Fruit fly (Drosophila melanogaster): ENCODE data around the gene mRpL2.
A peak's percentile ranks its signal among the peaks of the same experiment; 100 is the strongest.

Gene mRpL2

dm6 chr3L:11150735-11151287 is 30.2 kb downstream of the mRpL2 start, which contains the start of gene CG6216:
Gene CG6216 (minus strand): TSS chr3L:11150785.
- no peak for TF ChIP-seq CG14655 (GFP tag; optimal IDR thresholded peaks at IDR 0.05)
- peak; percentile 77 for TF ChIP-seq Snoo (tag; optimal IDR thresholded peaks at IDR 0.05)
- TF ChIP-seq CG17806 (tag; optimal IDR thresholded peaks at IDR 0.05), result no peak
- no peak for TF ChIP-seq EcR (GFP tag; optimal IDR thresholded peaks at IDR 0.05)
- no peak for TF ChIP-seq Pif1A (GFP tag; optimal IDR thresholded peaks at IDR 0.05)
- no peak for TF ChIP-seq gl (tag; optimal IDR thresholded peaks at IDR 0.05)

DNA sequence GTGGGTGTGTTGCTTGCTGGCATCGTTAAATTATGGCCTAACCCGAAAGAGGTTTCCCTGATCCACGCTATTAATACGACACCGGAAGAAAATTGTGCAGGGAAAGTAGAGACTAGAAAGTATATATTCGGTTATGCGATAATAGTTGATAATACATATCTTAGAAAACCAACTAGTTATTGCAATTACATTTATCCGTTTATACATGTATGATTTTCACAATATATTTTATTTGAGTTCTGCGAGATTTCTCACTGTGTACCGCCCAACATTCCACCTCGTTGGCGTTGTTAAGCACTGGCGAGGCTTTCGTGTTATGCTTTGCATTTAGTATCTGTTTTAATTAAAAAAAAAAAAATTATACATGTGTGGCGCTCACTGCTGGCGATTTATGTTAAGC is 34.7 kb downstream of the mRpL2 start:
- TF ChIP-seq CG32121 (GFP tag; IDR thresholded peaks at IDR 0.05), result peak; percentile 74
- peak; percentile 58 for TF ChIP-seq CG14655 (GFP tag; optimal IDR thresholded peaks at IDR 0.05)
- TF ChIP-seq D1 (tag; optimal IDR thresholded peaks at IDR 0.05), result no peak
- no peak for TF ChIP-seq CG9948 (tag; optimal IDR thresholded peaks at IDR 0.05)
- TF ChIP-seq Snoo (tag; optimal IDR thresholded peaks at IDR 0.05), result peak; percentile 23
- peak; percentile 19 for TF ChIP-seq CG15710 (tag; optimal IDR thresholded peaks at IDR 0.05)
- TF ChIP-seq CG8301 (tag; optimal IDR thresholded peaks at IDR 0.05), result peak; percentile 46
- TF ChIP-seq fd96Ca (GFP tag; IDR thresholded peaks at IDR 0.05), result peak; percentile 68
- TF ChIP-seq CG4496 (GFP tag; IDR thresholded peaks at IDR 0.05), result peak; percentile 77
- peak; percentile 15; the same call in 1 of the 2 replicates for TF ChIP-seq CG10348 (GFP tag; IDR thresholded peaks at IDR 0.05)
- TF ChIP-seq CG34367 (tag; optimal IDR thresholded peaks at IDR 0.05), result no peak
- TF ChIP-seq gl (tag; optimal IDR thresholded peaks at IDR 0.05), result no peak
- no peak for TF ChIP-seq CG13204 (GFP tag; optimal IDR thresholded peaks at IDR 0.05)
- peak; percentile 8; the same call in 1 of the 2 replicates for TF ChIP-seq CG12605 (GFP tag; IDR thresholded peaks at IDR 0.05)
- TF ChIP-seq EcR (GFP tag; optimal IDR thresholded peaks at IDR 0.05), result no peak
- peak; percentile 54 for TF ChIP-seq Pif1A (GFP tag; optimal IDR thresholded peaks at IDR 0.05)
- peak; percentile 44 for TF ChIP-seq Pif1B (GFP tag; optimal IDR thresholded peaks at IDR 0.05)
- TF ChIP-seq CG17806 (tag; optimal IDR thresholded peaks at IDR 0.05), result no peak
- peak; percentile 77 for TF ChIP-seq Ets98B (GFP tag; IDR thresholded peaks at IDR 0.05)
- no peak for TF ChIP-seq CG8159 (tag; optimal IDR thresholded peaks at IDR 0.05)
- TF ChIP-seq rn (GFP tag; IDR thresholded peaks at IDR 0.05), result peak; percentile 51; the same call in 1 of the 2 replicates

- TF ChIP-seq CG12605 (GFP tag; IDR thresholded peaks at IDR 0.05) (no peak), Pif1B (GFP tag; optimal IDR thresholded peaks at IDR 0.05) (no peak), rn (GFP tag; IDR thresholded peaks at IDR 0.05) (no peak), CG8159 (tag; optimal IDR thresholded peaks at IDR 0.05) (no peak), Ets98B (GFP tag; IDR thresholded peaks at IDR 0.05) (no peak), CG4496 (GFP tag; IDR thresholded peaks at IDR 0.05) (no peak), CG10348 (GFP tag; IDR thresholded peaks at IDR 0.05) (no peak), CG8301 (tag; optimal IDR thresholded peaks at IDR 0.05) (no peak), CG15710 (tag; optimal IDR thresholded peaks at IDR 0.05) (no peak), CG32121 (GFP tag; IDR thresholded peaks at IDR 0.05) (no peak), D1 (tag; optimal IDR thresholded peaks at IDR 0.05) (no peak), CG34367 (tag; optimal IDR thresholded peaks at IDR 0.05) (no peak), CG14655 (GFP tag; optimal IDR thresholded peaks at IDR 0.05) (no peak), Snoo (tag; optimal IDR thresholded peaks at IDR 0.05) (no peak), EcR (GFP tag; optimal IDR thresholded peaks at IDR 0.05) (no peak), gl (tag; optimal IDR thresholded peaks at IDR 0.05) (no peak), CG17806 (tag; optimal IDR thresholded peaks at IDR 0.05) (no peak), Pif1A (GFP tag; optimal IDR thresholded peaks at IDR 0.05) (no peak), CG13204 (GFP tag; optimal IDR thresholded peaks at IDR 0.05) (no peak)
Measured at dm6 chr3L:11164899-11165298, 44.3 kb downstream of the mRpL2 start, which contains the start of gene Alg10. Gene Alg10 (plus strand): TSS chr3L:11164971.

DNA sequence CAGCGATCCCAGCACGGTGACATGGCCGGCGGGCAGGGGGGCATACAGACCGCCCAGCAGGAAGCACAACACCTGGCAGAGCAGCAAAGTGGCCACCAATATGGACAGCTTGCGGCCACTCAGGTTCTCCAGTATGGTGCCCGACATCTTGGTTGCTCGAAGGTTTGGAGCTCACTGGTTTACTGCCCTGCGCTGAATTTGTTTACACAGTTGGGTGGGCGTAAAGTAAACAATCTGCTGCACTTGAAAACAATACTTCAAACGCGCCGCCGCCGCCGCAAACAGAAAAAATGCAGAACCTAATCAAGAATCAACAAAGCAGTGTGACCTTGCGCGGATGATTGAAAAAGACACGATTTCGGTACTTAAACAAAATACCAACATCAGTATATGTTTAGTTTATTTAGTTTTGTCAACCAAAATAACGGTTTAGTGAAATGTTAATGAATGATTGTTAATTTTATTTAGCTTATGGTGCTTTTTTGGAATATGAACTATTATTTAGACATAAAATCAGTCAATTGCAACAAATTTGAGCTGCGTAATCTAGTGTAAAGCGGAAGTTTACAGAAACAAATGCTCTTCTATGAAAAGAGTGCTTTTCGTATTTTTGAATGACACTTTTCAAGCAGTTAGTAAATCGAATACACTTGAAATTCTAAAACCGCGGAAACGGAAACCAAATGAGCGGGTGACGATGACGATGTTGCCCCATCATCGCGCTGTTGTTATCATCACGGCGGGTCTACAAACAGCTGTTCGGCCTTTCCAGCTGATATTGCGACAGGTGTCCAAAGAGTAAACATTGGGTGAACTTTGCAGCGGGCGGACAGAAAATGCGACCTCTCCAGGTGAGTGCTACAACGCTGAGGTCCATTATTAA is 48.9 kb downstream of the mRpL2 start, which contains the start of the genes wls and Adck5:
Gene wls, minus strand, starts transcription at position 327 of the 883 bp plus-strand sequence.
Gene Adck5, plus strand, starts transcription at position 519 of the 883 bp plus-strand sequence.
- no peak for TF ChIP-seq EcR (GFP tag; optimal IDR thresholded peaks at IDR 0.05)
- no peak for TF ChIP-seq CG15710 (tag; optimal IDR thresholded peaks at IDR 0.05)
- TF ChIP-seq CG8159 (tag; optimal IDR thresholded peaks at IDR 0.05), result no peak
- TF ChIP-seq CG12605 (GFP tag; IDR thresholded peaks at IDR 0.05), result peak; percentile 64
- 0 out of 2 replicates have a peak, but pooled peaks have one; percentile 35 for TF ChIP-seq CG32121 (GFP tag; IDR thresholded peaks at IDR 0.05)
- no peak for TF ChIP-seq Pif1B (GFP tag; optimal IDR thresholded peaks at IDR 0.05)
- no peak for TF ChIP-seq CG14655 (GFP tag; optimal IDR thresholded peaks at IDR 0.05)
- TF ChIP-seq Ets98B (GFP tag; IDR thresholded peaks at IDR 0.05), result peak; percentile 18; the same call in 1 of the 2 replicates
- TF ChIP-seq CG34367 (tag; optimal IDR thresholded peaks at IDR 0.05), result peak; percentile 53
- 0 out of 3 replicates have a peak, but pooled peaks have one; percentile 21 for TF ChIP-seq fd96Ca (GFP tag; IDR thresholded peaks at IDR 0.05)
- peak; percentile 38 for TF ChIP-seq gl (tag; optimal IDR thresholded peaks at IDR 0.05)
- TF ChIP-seq D1 (tag; optimal IDR thresholded peaks at IDR 0.05), result no peak
- no peak for TF ChIP-seq CG13204 (GFP tag; optimal IDR thresholded peaks at IDR 0.05)
- peak; percentile 78 for TF ChIP-seq Snoo (tag; optimal IDR thresholded peaks at IDR 0.05)
- TF ChIP-seq Pif1A (GFP tag; optimal IDR thresholded peaks at IDR 0.05), result no peak
- no peak for TF ChIP-seq CG9948 (tag; optimal IDR thresholded peaks at IDR 0.05)
- TF ChIP-seq CG4496 (GFP tag; IDR thresholded peaks at IDR 0.05), result peak; percentile 78
- TF ChIP-seq CG10348 (GFP tag; IDR thresholded peaks at IDR 0.05), result no peak
- no peak for TF ChIP-seq CG17806 (tag; optimal IDR thresholded peaks at IDR 0.05)
- no peak for TF ChIP-seq CG8301 (tag; optimal IDR thresholded peaks at IDR 0.05)
- TF ChIP-seq rn (GFP tag; IDR thresholded peaks at IDR 0.05), result no peak
